Worm (Caenorhabditis elegans) whole organism, mixed stage, embryonic: ENCODE results near the gene aat-8.

Experiments
- hlh-1 ChIP-seq: fragments of 150-350 bp; optimal IDR thresholded peaks from 2 replicates; lab custom pipeline; 2014; ENCODE audit warnings: missing biosample characterization, missing genetic modification reagents, missing genetic modification characterization
- lsy-2 ChIP-seq: fragments of 150-350 bp; optimal IDR thresholded peaks from 2 replicates; lab custom pipeline; 2014; ENCODE audit warnings: missing biosample characterization, missing genetic modification characterization
- pha-4 ChIP-seq: fragments of 150-350 bp; optimal IDR thresholded peaks from 2 replicates; lab custom pipeline; 2018; ENCODE audit warnings: missing biosample characterization, missing genetic modification reagents, missing genetic modification characterization
- snpc-4 ChIP-seq: fragments of 150-350 bp; optimal IDR thresholded peaks from 2 replicates; lab custom pipeline; 2014; ENCODE audit warnings: missing biosample characterization, missing genetic modification characterization
- sptf-1 ChIP-seq: sonication (generic microtip); optimal IDR thresholded peaks from 2 replicates; lab custom pipeline; 2017; ENCODE audit warnings: mild to moderate bottlenecking, missing genetic modification characterization, moderate library complexity, missing compliant biosample characterization
- unc-62 ChIP-seq: fragments of 150-350 bp; optimal IDR thresholded peaks from 2 replicates; lab custom pipeline; 2014; ENCODE audit warnings: missing biosample characterization, missing genetic modification reagents, missing genetic modification characterization
- zip-8 ChIP-seq: fragments of 150-350 bp; optimal IDR thresholded peaks from 2 replicates; lab custom pipeline; 2014; ENCODE audit warnings: missing biosample characterization, missing genetic modification characterization

ce11 chrIV:3844004-3844403, 20.8 kb downstream of the aat-8 start:
- TF ChIP-seq zip-8 (tag; lab: Kevin White, UChicago) = no peak
- no peak for TF ChIP-seq lsy-2 (tag; lab: Kevin White, UChicago)
- TF ChIP-seq hlh-1 (tag; lab: Kevin White, UChicago) = no peak
- TF ChIP-seq sptf-1 (tag; lab: Kevin White, UChicago) = no peak
- TF ChIP-seq pha-4 (tag; lab: Kevin White, UChicago) = no peak
- no peak for TF ChIP-seq snpc-4 (tag; lab: Kevin White, UChicago)
- no peak for TF ChIP-seq unc-62 (GFP tag; lab: Kevin White, UChicago)
